Worm (Caenorhabditis elegans) whole organism, L4/young adult: ENCODE measurements around the gene F45H10.2.

Experiments
- W03F9.2 ChIP-seq: fragments of 150-350 bp; optimal IDR thresholded peaks from 2 replicates; lab custom pipeline; 2014; ENCODE audit warnings: missing biosample characterization, missing genetic modification characterization
- dao-5 ChIP-seq: sonication (generic microtip); optimal IDR thresholded peaks from 2 replicates; lab custom pipeline; 2016; ENCODE audit warnings: missing genotype, missing genetic modification characterization, moderate library complexity, missing compliant biosample characterization

DNA sequence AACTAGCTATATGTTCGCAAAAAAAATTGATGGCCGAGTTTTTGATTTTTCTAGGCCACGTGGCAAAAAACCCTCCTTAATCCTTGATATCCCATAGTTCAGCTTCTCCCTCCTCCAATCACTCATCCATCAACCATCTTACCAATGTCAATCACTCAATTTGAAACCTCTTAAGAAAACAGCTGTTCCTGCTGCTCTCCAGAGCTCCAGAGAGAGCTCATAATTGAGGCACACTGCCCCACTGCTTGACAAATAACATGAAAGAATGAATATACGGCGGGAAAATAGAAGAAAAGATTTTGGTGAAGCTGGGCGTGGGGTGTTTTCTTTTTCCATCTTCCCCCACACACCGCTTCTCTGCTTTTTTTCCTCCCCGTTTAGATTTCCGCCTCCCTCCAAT is 7.7 kb upstream of the F45H10.2 start:
- TF ChIP-seq dao-5 (tag; lab: Kevin White, UChicago) (no peak), W03F9.2 (no peak)
